Worm (Caenorhabditis elegans): Measurements from ENCODE around the gene sec-23.

sec-23 gene

DNA sequence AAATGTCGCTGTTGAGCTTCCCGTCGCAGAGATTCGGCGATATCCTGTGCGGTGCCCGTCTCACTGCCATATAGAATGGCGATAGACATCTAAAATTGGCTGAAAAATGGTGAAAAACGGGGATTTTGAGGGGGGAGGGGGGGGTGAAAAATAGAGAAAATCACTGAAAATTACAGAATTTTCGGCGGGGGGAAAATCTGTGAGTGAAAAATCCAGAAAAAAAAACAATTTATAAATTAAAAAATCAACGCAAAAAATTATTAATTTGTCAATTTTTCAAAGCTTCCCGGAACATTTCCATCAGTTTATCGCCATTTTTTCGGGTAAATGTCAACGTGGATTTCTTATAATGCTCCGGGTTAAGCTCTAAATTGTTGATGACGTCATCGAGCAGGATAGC is 3.4 kb upstream of the sec-23 start, which contains the start of gene fre-1:
TSS of gene fre-1 (minus strand) at position 101 of the 400 bp plus-strand sequence.
- TF ChIP-seq zip-8 (tag; optimal IDR thresholded peaks at IDR 0.05) = peak; percentile 46
- no peak for TF ChIP-seq nhr-237 (tag; optimal IDR thresholded peaks at IDR 0.05)

DNA sequence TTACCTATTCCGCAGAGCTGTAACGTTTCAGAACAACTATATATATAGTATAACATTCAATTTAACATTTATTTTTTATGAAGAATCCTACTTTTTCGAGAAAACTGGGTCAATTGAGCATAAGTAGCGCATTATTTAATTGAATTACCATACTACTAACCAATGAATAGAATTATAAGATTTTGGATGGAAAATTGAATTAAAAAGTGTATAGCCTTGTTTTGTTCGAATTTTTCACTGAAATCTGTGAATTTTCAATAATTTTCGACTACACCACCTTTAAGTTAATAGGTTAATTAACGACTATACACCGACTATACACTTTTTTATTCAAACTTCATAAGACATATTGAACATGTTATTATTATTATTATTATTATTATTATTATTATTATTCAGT is 2.9 kb downstream of the sec-23 start:
- TF ChIP-seq ces-1 (GFP tag; optimal IDR thresholded peaks at IDR 0.05) (peak; percentile 69), hlh-1 (tag; optimal IDR thresholded peaks at IDR 0.05) (no peak), drap-1 (GFP tag; optimal IDR thresholded peaks at IDR 0.05) (no peak)

DNA sequence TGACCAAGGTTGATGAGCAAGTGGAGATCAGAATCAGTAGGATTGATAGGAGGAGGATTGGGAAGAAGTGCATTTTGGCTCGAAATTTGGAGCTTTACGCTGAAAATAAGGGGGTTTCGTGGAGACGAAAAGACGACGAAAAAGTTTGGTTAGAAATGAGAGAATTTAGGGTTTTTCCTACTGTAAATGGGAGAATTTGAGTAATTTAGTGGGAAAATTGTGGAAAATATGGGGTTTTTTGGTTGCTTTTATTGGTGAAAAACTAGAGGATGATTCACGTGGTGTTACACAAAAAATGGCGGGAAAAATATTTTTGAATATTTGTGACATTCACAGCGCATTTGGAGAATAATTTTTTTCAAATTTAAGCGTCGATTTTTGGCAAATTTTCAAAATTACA is 3.8 kb downstream of the sec-23 start, which contains the start of gene nlp-69:
TSS of gene nlp-69 (minus strand) at position 101 of the 400 bp plus-strand sequence.
- TF ChIP-seq sem-2 (GFP tag; optimal IDR thresholded peaks at IDR 0.05) (no peak), nhr-2 (tag; optimal IDR thresholded peaks at IDR 0.05) (no peak), flh-1 (GFP tag; optimal IDR thresholded peaks at IDR 0.05) (no peak), ces-1 (GFP tag; optimal IDR thresholded peaks at IDR 0.05) (no peak), blmp-1 (tag; optimal IDR thresholded peaks at IDR 0.05) (no peak), mls-2 (tag; optimal IDR thresholded peaks at IDR 0.05) (no peak), lin-13 (tag; optimal IDR thresholded peaks at IDR 0.05) (no peak), lsy-2 (tag; optimal IDR thresholded peaks at IDR 0.05) (no peak), snpc-4 (tag; optimal IDR thresholded peaks at IDR 0.05) (no peak), ceh-83 (GFP tag; optimal IDR thresholded peaks at IDR 0.05) (no peak), bed-3 (GFP tag; optimal IDR thresholded peaks at IDR 0.05) (no peak), lin-32 (GFP tag; optimal IDR thresholded peaks at IDR 0.05) (no peak), pha-4 (tag; optimal IDR thresholded peaks at IDR 0.05) (no peak), elt-3 (tag; optimal IDR thresholded peaks at IDR 0.05) (no peak), unc-62 (GFP tag; optimal IDR thresholded peaks at IDR 0.05) (no peak), nhr-28 (tag; optimal IDR thresholded peaks at IDR 0.05) (no peak), mep-1 (tag; optimal IDR thresholded peaks at IDR 0.05) (no peak), M03D4.4 (tag; optimal IDR thresholded peaks at IDR 0.05) (no peak)

DNA sequence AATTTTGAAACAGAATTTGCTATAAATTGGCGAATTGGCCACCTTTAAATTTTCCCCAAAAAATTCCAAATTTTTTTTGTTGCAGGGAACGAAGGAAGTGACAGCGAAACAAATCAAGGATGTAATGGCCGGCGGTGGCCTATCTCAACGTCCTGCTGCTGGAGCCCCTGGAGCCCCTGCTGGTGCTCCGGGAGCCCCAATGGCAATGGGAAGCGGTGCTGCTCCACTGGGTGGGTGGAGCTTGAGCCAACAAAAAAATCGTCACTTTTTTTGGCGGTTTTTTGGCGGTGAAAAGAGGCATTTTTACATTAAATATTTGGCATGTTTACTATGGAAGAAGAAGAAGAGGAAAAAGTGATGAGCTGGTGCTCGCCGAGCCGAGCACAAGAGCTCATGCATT is 6.1 kb downstream of the sec-23 start:
- TF ChIP-seq sptf-1 (tag; optimal IDR thresholded peaks at IDR 0.05) (no peak), nhr-12 (tag; optimal IDR thresholded peaks at IDR 0.05) (no peak), nhr-2 (tag; optimal IDR thresholded peaks at IDR 0.05) (no peak), ceh-83 (GFP tag; optimal IDR thresholded peaks at IDR 0.05) (no peak), ztf-11 (tag; optimal IDR thresholded peaks at IDR 0.05) (no peak), pha-4 (tag; optimal IDR thresholded peaks at IDR 0.05) (no peak), nhr-237 (tag; optimal IDR thresholded peaks at IDR 0.05) (no peak), lsy-2 (tag; optimal IDR thresholded peaks at IDR 0.05) (no peak), elt-3 (tag; optimal IDR thresholded peaks at IDR 0.05) (no peak), unc-62 (GFP tag; optimal IDR thresholded peaks at IDR 0.05) (no peak), nhr-28 (tag; optimal IDR thresholded peaks at IDR 0.05) (no peak), bed-3 (GFP tag; optimal IDR thresholded peaks at IDR 0.05) (no peak), blmp-1 (tag; optimal IDR thresholded peaks at IDR 0.05) (no peak), ces-1 (GFP tag; optimal IDR thresholded peaks at IDR 0.05) (no peak), lin-32 (GFP tag; optimal IDR thresholded peaks at IDR 0.05) (no peak), zip-8 (tag; optimal IDR thresholded peaks at IDR 0.05) (no peak), flh-1 (GFP tag; optimal IDR thresholded peaks at IDR 0.05) (no peak), unc-120 (tag; optimal IDR thresholded peaks at IDR 0.05; ENCODE audit: poor library complexity, severe bottlenecking) (no peak), M03D4.4 (tag; optimal IDR thresholded peaks at IDR 0.05) (no peak)

DNA sequence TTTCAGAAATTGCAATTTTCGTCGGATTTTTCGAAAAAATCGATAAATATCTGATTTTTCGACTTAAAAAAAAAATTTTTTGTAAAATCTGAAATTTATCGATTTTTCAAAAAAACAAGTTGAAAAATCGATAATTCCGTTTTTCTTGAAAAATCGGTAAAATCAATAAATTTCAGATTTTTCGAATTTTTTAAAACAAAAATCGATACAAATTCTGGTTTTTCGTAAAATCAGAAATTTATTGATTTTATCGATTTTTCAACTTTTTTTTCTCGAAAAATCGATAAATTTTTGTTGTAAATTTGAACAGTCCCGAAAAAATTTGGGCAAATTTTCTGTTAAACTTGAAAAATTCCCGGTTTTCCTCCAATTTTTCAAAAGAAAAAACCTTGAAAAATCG is 13.4 kb downstream of the sec-23 start:
- TF ChIP-seq nhr-2 (tag; optimal IDR thresholded peaks at IDR 0.05) (no peak), nhr-12 (tag; optimal IDR thresholded peaks at IDR 0.05) (no peak), unc-120 (tag; optimal IDR thresholded peaks at IDR 0.05; ENCODE audit: poor library complexity, severe bottlenecking) (no peak), elt-3 (tag; optimal IDR thresholded peaks at IDR 0.05) (no peak), nhr-76 (tag; optimal IDR thresholded peaks at IDR 0.05) (no peak), nhr-28 (tag; optimal IDR thresholded peaks at IDR 0.05) (no peak), pha-4 (tag; optimal IDR thresholded peaks at IDR 0.05) (no peak), unc-39 (tag; optimal IDR thresholded peaks at IDR 0.05) (no peak), ceh-83 (GFP tag; optimal IDR thresholded peaks at IDR 0.05) (no peak), lin-32 (GFP tag; optimal IDR thresholded peaks at IDR 0.05) (no peak), ham-2 (GFP tag; optimal IDR thresholded peaks at IDR 0.05) (no peak), hlh-1 (tag; optimal IDR thresholded peaks at IDR 0.05) (no peak), sptf-1 (tag; optimal IDR thresholded peaks at IDR 0.05) (no peak), cnd-1 (tag; optimal IDR thresholded peaks at IDR 0.05) (no peak), sem-2 (GFP tag; optimal IDR thresholded peaks at IDR 0.05) (no peak), drap-1 (GFP tag; optimal IDR thresholded peaks at IDR 0.05) (no peak), mls-2 (tag; optimal IDR thresholded peaks at IDR 0.05) (no peak), elt-1 (tag; optimal IDR thresholded peaks at IDR 0.05; ENCODE audit: borderline replicate concordance, insufficient read depth) (no peak), unc-62 (GFP tag; optimal IDR thresholded peaks at IDR 0.05) (no peak)

Measured in whole organism, mixed stage, embryonic.